Fruit fly (Drosophila melanogaster) whole organism, embryonic: ENCODE measurements around the gene CG3301.

ENCODE experiments used
- Antp ChIP-seq: fragments of 200-800 bp; sonication (Bioruptor generic); optimal IDR thresholded peaks from 3 replicates; lab custom pipeline; 2016; ENCODE audit warnings: missing biosample characterization, missing genetic modification characterization
- CG10462 ChIP-seq: fragments of 200-800 bp; sonication (Bioruptor generic); optimal IDR thresholded peaks from 2 replicates; lab custom pipeline; 2016; ENCODE audit warnings: missing biosample characterization, missing genetic modification characterization
- CG10565 ChIP-seq: fragments of 200-800 bp; sonication (Bioruptor generic); optimal IDR thresholded peaks from 3 replicates; lab custom pipeline; 2016; ENCODE audit warnings: missing biosample characterization, mild to moderate bottlenecking, missing genetic modification characterization
- CG11247 ChIP-seq: fragments of 200-800 bp; sonication (Bioruptor generic); IDR thresholded peaks from 2 replicates; pipeline ENCODE4 v1.3.6; 2022; ENCODE audit warnings: missing biosample characterization, missing genetic modification characterization
- CG12659 ChIP-seq: fragments of 200-800 bp; sonication (Bioruptor generic); optimal IDR thresholded peaks from 3 replicates; lab custom pipeline; 2017; ENCODE audit warnings: mild to moderate bottlenecking, missing biosample characterization, missing genetic modification reagents, missing genetic modification characterization
- CG13296 ChIP-seq: fragments of 200-800 bp; sonication (Bioruptor generic); optimal IDR thresholded peaks from 3 replicates; lab custom pipeline; 2018; ENCODE audit warnings: missing biosample characterization, mild to moderate bottlenecking, missing genetic modification characterization
- CG14050 ChIP-seq: fragments of 200-800 bp; sonication (Bioruptor generic); IDR thresholded peaks from 3 replicates; pipeline ENCODE4 v1.3.6; 2022; ENCODE audit warnings: missing biosample characterization, missing genetic modification characterization
- CG1603 ChIP-seq: fragments of 200-800 bp; sonication (Bioruptor generic); optimal IDR thresholded peaks from 2 replicates; lab custom pipeline; 2019; ENCODE audit warnings: missing biosample characterization, mild to moderate bottlenecking, missing genetic modification characterization, moderate library complexity
- CG18476 ChIP-seq: fragments of 200-800 bp; sonication (Bioruptor generic); optimal IDR thresholded peaks from 2 replicates; lab custom pipeline; 2016; ENCODE audit warnings: missing biosample characterization, mild to moderate bottlenecking, missing genetic modification characterization
- CG18764 ChIP-seq: fragments of 200-800 bp; sonication (Bioruptor generic); optimal IDR thresholded peaks from 3 replicates; lab custom pipeline; 2016; ENCODE audit warnings: missing biosample characterization, missing genetic modification characterization
- CG31224 ChIP-seq: fragments of 200-800 bp; sonication (Bioruptor generic); IDR thresholded peaks from 2 replicates; pipeline ENCODE4 v1.3.6; 2022; ENCODE audit warnings: missing biosample characterization, missing genetic modification characterization
- CG33213 ChIP-seq: fragments of 200-800 bp; sonication (Bioruptor generic); optimal IDR thresholded peaks from 3 replicates; lab custom pipeline; 2016; ENCODE audit warnings: missing biosample characterization, missing genetic modification characterization
- CG4282 ChIP-seq: fragments of 200-800 bp; sonication (Bioruptor generic); optimal IDR thresholded peaks from 2 replicates; lab custom pipeline; 2016; ENCODE audit warnings: missing biosample characterization, missing genetic modification characterization
- CG4854 ChIP-seq: fragments of 200-800 bp; sonication (Bioruptor generic); optimal IDR thresholded peaks from 2 replicates; lab custom pipeline; 2016; ENCODE audit warnings: missing biosample characterization, missing genetic modification characterization, inconsistent platforms
- CG5180 ChIP-seq: fragments of 200-800 bp; sonication (Bioruptor generic); optimal IDR thresholded peaks from 3 replicates; lab custom pipeline; 2017; ENCODE audit warnings: missing biosample characterization, missing genetic modification characterization, mild to moderate bottlenecking, moderate library complexity, missing genetic modification reagents
- CG9797 ChIP-seq: fragments of 200-800 bp; sonication (Bioruptor generic); optimal IDR thresholded peaks from 3 replicates; lab custom pipeline; 2018; ENCODE audit warnings: missing biosample characterization, mild to moderate bottlenecking, missing genetic modification characterization
- Dfd ChIP-seq, 2 experiments: fragments of >200 bp; optimal IDR thresholded peaks; 2 replicates each; lab custom pipeline; 2017; ENCODE audit warnings: missing biosample characterization in 2 of 2, missing genetic modification characterization in 2 of 2
- Dip2 ChIP-seq: fragments of 200-800 bp; sonication (Bioruptor generic); IDR thresholded peaks from 2 replicates; pipeline ENCODE4 v1.3.6; 2022; ENCODE audit warnings: missing biosample characterization, missing genetic modification characterization
- Dp ChIP-seq: fragments of 200-800 bp; sonication (Bioruptor generic); optimal IDR thresholded peaks from 2 replicates; lab custom pipeline; 2018; ENCODE audit warnings: missing biosample characterization, mild to moderate bottlenecking, missing genetic modification characterization, moderate library complexity
- E2f1 ChIP-seq: fragments of 200-800 bp; sonication (Bioruptor generic); IDR thresholded peaks from 2 replicates; pipeline ENCODE4 v1.3.6; 2022; ENCODE audit warnings: missing biosample characterization, missing genetic modification characterization
- HLH4C ChIP-seq: fragments of 200-800 bp; sonication (Bioruptor generic); IDR thresholded peaks from 3 replicates; pipeline ENCODE4 v1.3.6; 2022; ENCODE audit warnings: missing biosample characterization, missing genetic modification characterization; ENCODE audit not compliant: partially characterized antibody
- HmgD ChIP-seq: fragments of 200-800 bp; sonication (Bioruptor generic); optimal IDR thresholded peaks from 3 replicates; lab custom pipeline; 2016; ENCODE audit warnings: missing biosample characterization, missing genetic modification characterization
- Lhr ChIP-seq: fragments of 200-800 bp; sonication (Bioruptor generic); optimal IDR thresholded peaks from 3 replicates; lab custom pipeline; 2017; ENCODE audit warnings: mild to moderate bottlenecking, missing biosample characterization, missing genetic modification reagents, missing genetic modification characterization
- Med ChIP-seq: fragments of 200-800 bp; sonication (Bioruptor generic); peaks from one replicate; lab custom pipeline; 2016; ENCODE audit warnings: missing biosample characterization, missing genetic modification characterization, mild to moderate bottlenecking, inconsistent platforms, moderate library complexity
- NC2α ChIP-seq: fragments of 200-800 bp; sonication (Bioruptor generic); optimal IDR thresholded peaks from 2 replicates; lab custom pipeline; 2016; ENCODE audit warnings: missing biosample characterization, missing genetic modification characterization
- NFAT ChIP-seq: fragments of 200-800 bp; sonication (Bioruptor generic); IDR thresholded peaks from 2 replicates; pipeline ENCODE4 v1.3.6; 2022; ENCODE audit warnings: missing biosample characterization, missing genetic modification characterization
- Sry-δ ChIP-seq: fragments of 200-800 bp; sonication (Bioruptor generic); optimal IDR thresholded peaks from 2 replicates; lab custom pipeline; 2016; ENCODE audit warnings: missing biosample characterization, missing genetic modification characterization
- abd-A ChIP-seq: fragments of 200-800 bp; sonication (Bioruptor generic); optimal IDR thresholded peaks from 3 replicates; lab custom pipeline; 2019; ENCODE audit warnings: missing biosample characterization, mild to moderate bottlenecking, missing genetic modification characterization, moderate library complexity
- ash1 ChIP-seq: fragments of 200-800 bp; sonication (Bioruptor generic); optimal IDR thresholded peaks from 2 replicates; lab custom pipeline; 2018; ENCODE audit warnings: missing biosample characterization, mild to moderate bottlenecking, missing genetic modification characterization
- croc ChIP-seq: fragments of 200-800 bp; sonication (Bioruptor generic); conservative IDR thresholded peaks from 3 replicates; pipeline ENCODE4 v1.3.6; 2022; ENCODE audit warnings: missing biosample characterization, missing genetic modification characterization
- cwo ChIP-seq: fragments of 200-800 bp; sonication (Bioruptor generic); optimal IDR thresholded peaks from 3 replicates; lab custom pipeline; 2017; ENCODE audit warnings: missing biosample characterization, missing genetic modification characterization, mild to moderate bottlenecking, moderate library complexity, missing genetic modification reagents
- da ChIP-seq: fragments of 200-800 bp; sonication (Bioruptor generic); optimal IDR thresholded peaks from 2 replicates; lab custom pipeline; 2016; ENCODE audit warnings: missing biosample characterization, missing genetic modification characterization
- danr ChIP-seq: fragments of 200-800 bp; sonication (Bioruptor generic); IDR thresholded peaks from 2 replicates; pipeline ENCODE4 v1.3.6; 2022; ENCODE audit warnings: missing biosample characterization, missing genetic modification characterization
- dimm ChIP-seq: fragments of 200-800 bp; sonication (Bioruptor generic); IDR thresholded peaks from 2 replicates; pipeline ENCODE4 v1.3.6; 2022; ENCODE audit warnings: missing biosample characterization, missing genetic modification characterization
- dm ChIP-seq: fragments of 200-800 bp; sonication (Bioruptor generic); optimal IDR thresholded peaks from 3 replicates; lab custom pipeline; 2016; ENCODE audit warnings: missing biosample characterization, missing genetic modification characterization
- gfzf ChIP-seq: fragments of 200-800 bp; sonication (Bioruptor generic); optimal IDR thresholded peaks from 2 replicates; lab custom pipeline; 2016; ENCODE audit warnings: missing biosample characterization, mild to moderate bottlenecking, missing genetic modification characterization, moderate library complexity
- gsb-n ChIP-seq: fragments of 200-800 bp; sonication (Bioruptor generic); optimal IDR thresholded peaks from 3 replicates; lab custom pipeline; 2018; ENCODE audit warnings: missing biosample characterization, mild to moderate bottlenecking, missing genetic modification characterization
- hbn ChIP-seq: fragments of 200-800 bp; sonication (Bioruptor generic); IDR thresholded peaks from 2 replicates; pipeline ENCODE4 v1.3.6; 2022; ENCODE audit warnings: missing biosample characterization, missing genetic modification characterization; ENCODE audit not compliant: partially characterized antibody
- jing ChIP-seq: fragments of 200-800 bp; sonication (Bioruptor generic); optimal IDR thresholded peaks from 2 replicates; lab custom pipeline; 2018; ENCODE audit warnings: missing biosample characterization, mild to moderate bottlenecking, missing genetic modification characterization
- lmd ChIP-seq: fragments of 200-800 bp; sonication (Bioruptor generic); IDR thresholded peaks from 2 replicates; pipeline ENCODE4 v1.3.6; 2022; ENCODE audit warnings: missing biosample characterization, missing genetic modification characterization
- mam ChIP-seq: fragments of 200-800 bp; sonication (Bioruptor generic); optimal IDR thresholded peaks from 3 replicates; lab custom pipeline; 2016; ENCODE audit warnings: missing biosample characterization, missing genetic modification characterization
- nerfin-1 ChIP-seq: fragments of 200-800 bp; sonication (Bioruptor generic); optimal IDR thresholded peaks from 3 replicates; lab custom pipeline; 2019; ENCODE audit warnings: missing biosample characterization, mild to moderate bottlenecking, missing genetic modification characterization, moderate library complexity
- nerfin-2 ChIP-seq: fragments of 200-800 bp; sonication (Bioruptor generic); IDR thresholded peaks from 2 replicates; pipeline ENCODE4 v1.3.6; 2022; ENCODE audit warnings: missing biosample characterization, missing genetic modification characterization; ENCODE audit not compliant: partially characterized antibody
- nom ChIP-seq: fragments of 200-800 bp; sonication (Bioruptor generic); optimal IDR thresholded peaks from 2 replicates; lab custom pipeline; 2017; ENCODE audit warnings: missing biosample characterization, missing genetic modification characterization, mild to moderate bottlenecking, moderate library complexity, missing genetic modification reagents
- org-1 ChIP-seq: fragments of 200-800 bp; sonication (Bioruptor generic); optimal IDR thresholded peaks from 2 replicates; lab custom pipeline; 2017; ENCODE audit warnings: missing biosample characterization, missing genetic modification characterization
- prd ChIP-seq, 3 experiments: fragments of >200 bp in 2 of 3; fragments of 200-800 bp in 1 of 3; sonication (Bioruptor generic) in 1 of 3; optimal IDR thresholded peaks in 2 of 3; IDR thresholded peaks in 1 of 3; 2 replicates in 2 of 3; 3 replicates in 1 of 3; pipeline versions ENCODE4 v1.3.6 to Lab custom; 2017 to 2022; ENCODE audit warnings: missing biosample characterization in 1 of 3, missing genetic modification characterization in 1 of 3
- sc ChIP-seq, 3 experiments: fragments of >200 bp in 2 of 3; fragments of 200-800 bp in 1 of 3; sonication (Bioruptor generic) in 1 of 3; optimal IDR thresholded peaks; 2 replicates in 2 of 3; 3 replicates in 1 of 3; lab custom pipeline; 2017; ENCODE audit warnings: mild to moderate bottlenecking in 1 of 3, missing biosample characterization in 1 of 3, missing genetic modification characterization in 1 of 3, missing genetic modification reagents in 1 of 3
- scrt ChIP-seq: fragments of 200-800 bp; sonication (Bioruptor generic); optimal IDR thresholded peaks from 2 replicates; lab custom pipeline; 2018; ENCODE audit warnings: missing biosample characterization, mild to moderate bottlenecking, missing genetic modification characterization, moderate library complexity
- shn ChIP-seq: fragments of 200-800 bp; sonication (Bioruptor generic); optimal IDR thresholded peaks from 3 replicates; lab custom pipeline; 2016; ENCODE audit warnings: missing biosample characterization, missing genetic modification characterization
- stwl ChIP-seq: fragments of 200-800 bp; sonication (Bioruptor generic); optimal IDR thresholded peaks from 3 replicates; lab custom pipeline; 2018; ENCODE audit warnings: missing biosample characterization, mild to moderate bottlenecking, missing genetic modification characterization, moderate library complexity
- tgo ChIP-seq: fragments of 200-800 bp; sonication (Bioruptor generic); IDR thresholded peaks from 3 replicates; pipeline ENCODE4 v1.3.6; 2022; ENCODE audit warnings: missing biosample characterization, missing genetic modification characterization

Gene CG3301

dm6 chr3R:21295695-21296037 lies 19.6 kb upstream of the CG3301 start (continued):
- no peak for TF ChIP-seq CG18476 (GFP tag; lab: Kevin White, UChicago)
- no peak for TF ChIP-seq CG10462 (GFP tag; lab: Kevin White, UChicago)
- TF ChIP-seq CG10565 (GFP tag; lab: Kevin White, UChicago), result no peak
- TF ChIP-seq HmgD (GFP tag; lab: Kevin White, UChicago), result no peak
- peak; percentile 59 for TF ChIP-seq CG33213 (GFP tag; lab: Kevin White, UChicago)
- no peak for TF ChIP-seq hbn (GFP tag; lab: Robert Waterston, UW)
- no peak for TF ChIP-seq CG13296 (GFP tag; lab: Kevin White, UChicago)
- peak; percentile 30 for TF ChIP-seq gsb-n
- no peak for TF ChIP-seq Antp
- TF ChIP-seq Sry-δ (GFP tag; lab: Kevin White, UChicago), result peak; percentile 59
- no peak for TF ChIP-seq cwo
- no peak for TF ChIP-seq CG4282 (GFP tag; lab: Kevin White, UChicago)
- TF ChIP-seq nerfin-2 (GFP tag; lab: Robert Waterston, UW), result no peak
- no peak for TF ChIP-seq CG9797
- peak; percentile 70 for TF ChIP-seq Dp (GFP tag; lab: Kevin White, UChicago)
- TF ChIP-seq HLH4C, result no peak
- no peak for TF ChIP-seq ash1 (GFP tag; lab: Kevin White, UChicago)
- no peak for TF ChIP-seq croc (GFP tag; lab: Robert Waterston, UW)
- TF ChIP-seq CG5180 (GFP tag; lab: Kevin White, UChicago), result no peak
- TF ChIP-seq Dip2 (GFP tag; lab: Robert Waterston, UW), result no peak
- TF ChIP-seq da (GFP tag; lab: Kevin White, UChicago), result no peak
- peak; percentile 96 for TF ChIP-seq stwl (tag; lab: Kevin White, UChicago)
- TF ChIP-seq CG31224 (GFP tag; lab: Robert Waterston, UW), result no peak
- TF ChIP-seq E2f1 (GFP tag; lab: Robert Waterston, UW), result no peak
- TF ChIP-seq danr (GFP tag; lab: Robert Waterston, UW), result no peak
- TF ChIP-seq Lhr (GFP tag; lab: Kevin White, UChicago), result peak; percentile 62
- TF ChIP-seq shn (GFP tag; lab: Kevin White, UChicago), result no peak
- no peak for TF ChIP-seq mam (GFP tag; lab: Kevin White, UChicago)
- TF ChIP-seq tgo (GFP tag; lab: Robert Waterston, UW), result no peak
- TF ChIP-seq dm (GFP tag; lab: Kevin White, UChicago), result no peak
- no peak for TF ChIP-seq jing (GFP tag; lab: Kevin White, UChicago)
- no peak for TF ChIP-seq CG12659 (GFP tag; lab: Kevin White, UChicago)
- no peak for TF ChIP-seq nerfin-1 (tag; lab: Kevin White, UChicago)
- TF ChIP-seq CG18764 (GFP tag; lab: Kevin White, UChicago), result no peak
- TF ChIP-seq Med (GFP tag; lab: Kevin White, UChicago), result peak; percentile 79
- TF ChIP-seq gfzf, result peak; percentile 35
- no peak for TF ChIP-seq lmd (GFP tag; lab: Robert Waterston, UW)
- TF ChIP-seq nom (GFP tag; lab: Kevin White, UChicago), result no peak

- TF ChIP-seq CG9797 (no peak), dimm (GFP tag; lab: Robert Waterston, UW) (no peak), org-1 (no peak), Dfd (GFP tag; optimal IDR thresholded peaks at IDR 0.05; lab: Kevin White, UChicago) (no peak), abd-A (tag; lab: Kevin White, UChicago) (no peak), NFAT (no peak), sc (optimal IDR thresholded peaks at IDR 0.05; lab: Kevin White, UChicago) (no peak), sc (GFP tag; optimal IDR thresholded peaks at IDR 0.05; lab: Kevin White, UChicago) (no peak), tgo (GFP tag; lab: Robert Waterston, UW) (no peak), CG14050 (GFP tag; lab: Robert Waterston, UW) (no peak), CG1603 (tag; lab: Kevin White, UChicago) (no peak), NC2α (GFP tag; lab: Kevin White, UChicago) (no peak), prd (optimal IDR thresholded peaks at IDR 0.05; lab: Kevin White, UChicago) (no peak), prd (GFP tag; IDR thresholded peaks at IDR 0.05; lab: Robert Waterston, UW) (no peak), scrt (GFP tag; lab: Kevin White, UChicago) (peak; percentile 50), Dp (GFP tag; lab: Kevin White, UChicago) (no peak), CG11247 (GFP tag; lab: Robert Waterston, UW) (no peak), CG4854 (GFP tag; lab: Kevin White, UChicago) (no peak)
These were observed 19.0 kb upstream of the CG3301 start for dm6 chr3R:21295004-21295403.
